Worm (Caenorhabditis elegans) whole organism, early embryonic: ENCODE data around the gene C47E8.9.
A peak's percentile ranks its signal among the peaks of the same experiment; 100 is the strongest.

Experiments used
- B0310.2 ChIP-seq: sonication (generic microtip); optimal IDR thresholded peaks from 2 replicates; lab custom pipeline; 2016; ENCODE audit warnings: mild to moderate bottlenecking, missing genetic modification characterization, missing compliant biosample characterization
- F13C5.2 ChIP-seq: sonication (generic microtip); optimal IDR thresholded peaks from 2 replicates; lab custom pipeline; 2017; ENCODE audit warnings: mild to moderate bottlenecking, missing genetic modification characterization, inconsistent platforms, missing compliant biosample characterization
- aly-1 ChIP-seq: sonication (generic microtip); optimal IDR thresholded peaks from 2 replicates; lab custom pipeline; 2016; ENCODE audit warnings: missing genetic modification characterization, missing compliant biosample characterization
- ama-1 ChIP-seq: fragments of 150-350 bp; optimal IDR thresholded peaks from 2 replicates; lab custom pipeline; 2014
- ceh-13 ChIP-seq: fragments of 200-800 bp; sonication (Bioruptor generic); optimal IDR thresholded peaks from 2 replicates; lab custom pipeline; 2018; ENCODE audit warnings: mild to moderate bottlenecking, missing genetic modification characterization, missing compliant biosample characterization
- ceh-36 ChIP-seq: sonication (generic microtip); optimal IDR thresholded peaks from 2 replicates; lab custom pipeline; 2016; ENCODE audit warnings: missing genetic modification characterization, inconsistent platforms, missing compliant biosample characterization
- ets-7 ChIP-seq: sonication (generic microtip); optimal IDR thresholded peaks from 2 replicates; lab custom pipeline; 2016; ENCODE audit warnings: missing genotype, missing genetic modification characterization, missing compliant biosample characterization
- flt-1 ChIP-seq: fragments of 200-800 bp; sonication (Bioruptor generic); IDR thresholded peaks from 2 replicates; pipeline ENCODE4 v1.3.6; 2022; ENCODE audit warnings: missing genetic modification characterization, missing compliant biosample characterization
- hmbx-1 ChIP-seq: sonication (generic microtip); optimal IDR thresholded peaks from 2 replicates; lab custom pipeline; 2016; ENCODE audit warnings: mild to moderate bottlenecking, missing genetic modification characterization, missing compliant biosample characterization
- hmg-4 ChIP-seq: fragments of 200-800 bp; sonication (Bioruptor generic); optimal IDR thresholded peaks from 2 replicates; lab custom pipeline; 2018; ENCODE audit warnings: mild to moderate bottlenecking, missing genetic modification characterization, missing compliant biosample characterization
- hnd-1 ChIP-seq: sonication (generic microtip); optimal IDR thresholded peaks from 2 replicates; lab custom pipeline; 2016; ENCODE audit warnings: missing genetic modification characterization, missing compliant biosample characterization
- pes-1 ChIP-seq: fragments of 200-800 bp; sonication (Bioruptor generic); IDR thresholded peaks from 2 replicates; pipeline ENCODE4 v1.3.6; 2022; ENCODE audit warnings: missing genetic modification reagents, missing genetic modification characterization, missing compliant biosample characterization
- scrt-1 ChIP-seq: fragments of 200-800 bp; sonication (Bioruptor generic); IDR thresholded peaks from 2 replicates; pipeline ENCODE4 v1.3.6; 2022; ENCODE audit warnings: missing genetic modification characterization, missing compliant biosample characterization
- sea-1 ChIP-seq: fragments of 200-800 bp; sonication (Bioruptor generic); conservative IDR thresholded peaks from 2 replicates; pipeline ENCODE4 v1.3.6; 2022; ENCODE audit warnings: missing genetic modification characterization, missing compliant biosample characterization
- tbx-11 ChIP-seq: fragments of 200-800 bp; sonication (Bioruptor generic); IDR thresholded peaks from 2 replicates; pipeline ENCODE4 v1.3.6; 2022; ENCODE audit warnings: missing genetic modification characterization, missing compliant biosample characterization
- tbx-37 ChIP-seq: fragments of 200-800 bp; sonication (Bioruptor generic); conservative IDR thresholded peaks from 2 replicates; pipeline ENCODE4 v1.3.6; 2022; ENCODE audit warnings: missing genetic modification reagents, missing genetic modification characterization, missing compliant biosample characterization
- tra-4 ChIP-seq: sonication (generic microtip); optimal IDR thresholded peaks from 2 replicates; lab custom pipeline; 2017; ENCODE audit warnings: missing genetic modification characterization, missing compliant biosample characterization

The C47E8.9 gene

ce11 chrV:14684359-14685312 lies 21.5 kb downstream of the C47E8.9 start, which contains the start of gene hsp-90:
Gene hsp-90, plus strand, starts transcription at chrV:14684918.
- TF ChIP-seq F13C5.2 (tag; lab: Kevin White, UChicago), result no peak
- TF ChIP-seq hmg-4 (GFP tag; lab: Kevin White, UChicago), result no peak
- TF ChIP-seq B0310.2 (tag; lab: Kevin White, UChicago), result no peak
- TF ChIP-seq tra-4 (tag; lab: Kevin White, UChicago), result no peak
- TF ChIP-seq hnd-1 (tag; lab: Kevin White, UChicago), result no peak
- no peak for TF ChIP-seq scrt-1 (GFP tag; lab: Robert Waterston, UW)
- no peak for TF ChIP-seq sea-1 (GFP tag; lab: Robert Waterston, UW)
- TF ChIP-seq ceh-13 (GFP tag; lab: Kevin White, UChicago), result no peak
- TF ChIP-seq hmbx-1 (tag; lab: Kevin White, UChicago), result no peak
- no peak for TF ChIP-seq pes-1 (GFP tag; lab: Robert Waterston, UW)

ce11 chrV:14685435-14686058 lies 22.4 kb downstream of the C47E8.9 start, which contains the start of gene C47E8.4:
Gene C47E8.4, minus strand, starts transcription at chrV:14685485.
- TF ChIP-seq flt-1, result peak; percentile 34; the same call in 1 of the 2 replicates
- peak; percentile 54; the same call in 1 of the 2 replicates for TF ChIP-seq pes-1 (GFP tag; lab: Robert Waterston, UW)
- TF ChIP-seq scrt-1 (GFP tag; lab: Robert Waterston, UW), result no peak
- peak; percentile 66 for TF ChIP-seq ama-1 (lab: Kevin White, UChicago)
- TF ChIP-seq B0310.2 (tag; lab: Kevin White, UChicago), result no peak
- TF ChIP-seq tbx-37 (GFP tag; lab: Robert Waterston, UW), result peak; percentile 75
- TF ChIP-seq ceh-36 (tag; lab: Kevin White, UChicago), result no peak
- TF ChIP-seq tra-4 (tag; lab: Kevin White, UChicago), result peak; percentile 57
- peak; percentile 36 for TF ChIP-seq hmg-4 (GFP tag; lab: Kevin White, UChicago)

- TF ChIP-seq tbx-37 (GFP tag; lab: Robert Waterston, UW) (no peak), scrt-1 (GFP tag; lab: Robert Waterston, UW) (0 out of 2 replicates have a peak, but pooled peaks have one; percentile 39), sea-1 (GFP tag; lab: Robert Waterston, UW) (no peak), tbx-11 (GFP tag; lab: Robert Waterston, UW) (no peak)
Observed at ce11 chrV:14686231-14687105, 23.4 kb downstream of the C47E8.9 start.

- TF ChIP-seq aly-1 (tag; lab: Kevin White, UChicago) (no peak), scrt-1 (GFP tag; lab: Robert Waterston, UW) (0 out of 2 replicates have a peak, but pooled peaks have one; percentile 41), flt-1 (peak; percentile 26; the same call in 1 of the 2 replicates), ceh-13 (GFP tag; lab: Kevin White, UChicago) (no peak)
Observed at ce11 chrV:14687106-14687964, 24.2 kb downstream of the C47E8.9 start.

- TF ChIP-seq ama-1 (lab: Kevin White, UChicago) (peak; percentile 58), flt-1 (no peak), ets-7 (tag; lab: Kevin White, UChicago) (peak; percentile 30), tra-4 (tag; lab: Kevin White, UChicago) (no peak)
Observed at ce11 chrV:14688097-14688912, 25.2 kb downstream of the C47E8.9 start, which contains the start of gene C47E8.11. Gene C47E8.11, plus strand, starts transcription at chrV:14688616.
